Worm (Caenorhabditis elegans) whole organism, L4 larva: ENCODE data around the gene T25E12.6.
A peak's percentile ranks its signal among the peaks of the same experiment; 100 is the strongest.

Experiments used
- D1046.2 ChIP-seq: fragments of 200-800 bp; sonication (Bioruptor generic); IDR thresholded peaks from 2 replicates; pipeline ENCODE4 v1.3.6; 2022; ENCODE audit warnings: missing genetic modification characterization, missing compliant biosample characterization
- F10B5.3 ChIP-seq: sonication (generic microtip); optimal IDR thresholded peaks from 2 replicates; lab custom pipeline; 2016; ENCODE audit warnings: mild to moderate bottlenecking, missing genetic modification characterization, missing compliant biosample characterization
- F37D6.2 ChIP-seq: sonication (generic microtip); optimal IDR thresholded peaks from 2 replicates; lab custom pipeline; 2016; ENCODE audit warnings: mild to moderate bottlenecking, missing genetic modification characterization, missing compliant biosample characterization
- Y5F2A.4 ChIP-seq: fragments of 200-800 bp; sonication (Bioruptor generic); optimal IDR thresholded peaks from 2 replicates; lab custom pipeline; 2018; ENCODE audit warnings: mild to moderate bottlenecking, missing genetic modification characterization, missing compliant biosample characterization
- ZK337.2 ChIP-seq: fragments of 200-800 bp; sonication (Bioruptor generic); IDR thresholded peaks from 2 replicates; pipeline ENCODE4 v1.3.6; 2022; ENCODE audit warnings: missing genetic modification reagents, missing genetic modification characterization, missing compliant biosample characterization
- aha-1 ChIP-seq: fragments of 150-350 bp; peaks from one replicate; lab custom pipeline; 2014; ENCODE audit warnings: missing biosample characterization, missing genetic modification characterization
- ama-1 ChIP-seq: fragments of 150-350 bp; optimal IDR thresholded peaks from 2 replicates; lab custom pipeline; 2014; ENCODE audit warnings: inconsistent platforms, mixed read lengths
- ceh-20 ChIP-seq: fragments of 200-800 bp; sonication (Bioruptor generic); IDR thresholded peaks from 2 replicates; pipeline ENCODE4 v1.3.6; 2022; ENCODE audit warnings: missing genetic modification reagents, missing genetic modification characterization, missing compliant biosample characterization
- ceh-28 ChIP-seq: fragments of 150-350 bp; optimal IDR thresholded peaks from 2 replicates; lab custom pipeline; 2014; ENCODE audit warnings: missing biosample characterization, missing genetic modification reagents, missing genetic modification characterization
- cey-2 ChIP-seq: sonication (generic microtip); optimal IDR thresholded peaks from 3 replicates; lab custom pipeline; 2017; ENCODE audit warnings: missing genetic modification characterization, mild to moderate bottlenecking, missing compliant biosample characterization, antibody characterized with exemption, borderline replicate concordance; ENCODE audit not compliant: insufficient read depth
- daf-12 ChIP-seq: fragments of 150-350 bp; optimal IDR thresholded peaks from 2 replicates; lab custom pipeline; 2014; ENCODE audit warnings: missing biosample characterization, missing genetic modification reagents, missing genetic modification characterization
- dmd-6 ChIP-seq: fragments of 200-800 bp; sonication (Bioruptor generic); IDR thresholded peaks from 2 replicates; pipeline ENCODE4 v1.3.6; 2022; ENCODE audit warnings: missing genetic modification reagents, missing genetic modification characterization, missing compliant biosample characterization
- duxl-1 ChIP-seq: sonication (generic microtip); optimal IDR thresholded peaks from 2 replicates; lab custom pipeline; 2016; ENCODE audit warnings: mild to moderate bottlenecking, missing genetic modification characterization, moderate library complexity, missing compliant biosample characterization; ENCODE audit not compliant: poor library complexity
- egl-27 ChIP-seq: sonication (generic microtip); optimal IDR thresholded peaks from 3 replicates; lab custom pipeline; 2017; ENCODE audit warnings: missing biosample characterization, missing genetic modification reagents, missing genetic modification characterization
- egl-43 ChIP-seq: fragments of 200-800 bp; sonication (Bioruptor generic); IDR thresholded peaks from 2 replicates; pipeline ENCODE4 v1.3.6; 2022; ENCODE audit warnings: missing genetic modification reagents, missing genetic modification characterization, missing compliant biosample characterization
- hif-1 ChIP-seq, 2 experiments: sonication (generic microtip); optimal IDR thresholded peaks; 2 replicates each; lab custom pipeline; 2016 to 2017; ENCODE audit warnings: missing compliant biosample characterization in 2 of 2, missing genetic modification characterization in 2 of 2, missing genetic modification reagents in 2 of 2, missing genotype in 2 of 2, mild to moderate bottlenecking in 1 of 2
- hlh-11 ChIP-seq: fragments of 200-800 bp; sonication (Bioruptor generic); optimal IDR thresholded peaks from 2 replicates; lab custom pipeline; 2018; ENCODE audit warnings: mild to moderate bottlenecking, missing genetic modification characterization, missing compliant biosample characterization
- hlh-30 ChIP-seq: sonication (generic microtip); optimal IDR thresholded peaks from 2 replicates; lab custom pipeline; 2017; ENCODE audit warnings: antibody characterized with exemption, mild to moderate bottlenecking, missing genetic modification characterization, missing compliant biosample characterization; ENCODE audit not compliant: insufficient read depth
- lin-1 ChIP-seq: fragments of 200-800 bp; sonication (Bioruptor generic); IDR thresholded peaks from 2 replicates; pipeline ENCODE4 v1.3.6; 2022; ENCODE audit warnings: missing genetic modification reagents, missing genetic modification characterization, missing compliant biosample characterization
- lin-39 ChIP-seq: fragments of 150-350 bp; optimal IDR thresholded peaks from 2 replicates; lab custom pipeline; 2014; ENCODE audit warnings: missing biosample characterization, missing genetic modification reagents, missing genetic modification characterization
- lir-3 ChIP-seq: sonication (generic microtip); optimal IDR thresholded peaks from 2 replicates; lab custom pipeline; 2016; ENCODE audit warnings: mild to moderate bottlenecking, missing genetic modification characterization, missing compliant biosample characterization
- mdt-29 ChIP-seq: fragments of 200-800 bp; sonication (Bioruptor generic); IDR thresholded peaks from 2 replicates; pipeline ENCODE4 v1.3.6; 2022; ENCODE audit warnings: missing genetic modification reagents, missing genetic modification characterization, missing compliant biosample characterization
- nhr-102 ChIP-seq: sonication (generic microtip); optimal IDR thresholded peaks from 2 replicates; lab custom pipeline; 2016; ENCODE audit warnings: mild to moderate bottlenecking, missing genetic modification characterization, moderate library complexity, missing compliant biosample characterization
- nhr-28 ChIP-seq: fragments of 150-350 bp; optimal IDR thresholded peaks from 2 replicates; lab custom pipeline; 2014; ENCODE audit warnings: missing biosample characterization, missing genetic modification characterization
- nhr-48 ChIP-seq: sonication (generic microtip); optimal IDR thresholded peaks from 2 replicates; lab custom pipeline; 2016; ENCODE audit warnings: mild to moderate bottlenecking, missing genetic modification characterization, missing compliant biosample characterization
- set-16 ChIP-seq: fragments of 200-800 bp; sonication (Bioruptor generic); IDR thresholded peaks from 2 replicates; pipeline ENCODE4 v1.3.6; 2022; ENCODE audit warnings: missing genetic modification reagents, missing genetic modification characterization, missing compliant biosample characterization
- spr-3 ChIP-seq: fragments of 200-800 bp; sonication (Bioruptor generic); optimal IDR thresholded peaks from 2 replicates; lab custom pipeline; 2018; ENCODE audit warnings: mild to moderate bottlenecking, missing genetic modification characterization, missing compliant biosample characterization
- tag-97 ChIP-seq: fragments of 200-800 bp; sonication (Bioruptor generic); IDR thresholded peaks from 2 replicates; pipeline ENCODE4 v1.3.6; 2022; ENCODE audit warnings: missing genetic modification characterization, missing compliant biosample characterization
- unc-62 ChIP-seq, 3 experiments: fragments of 150-350 bp in 1 of 3; sonication (generic microtip); optimal IDR thresholded peaks in 2 of 3; peaks in 1 of 3; 1 replicate in 1 of 3; 2 replicates in 2 of 3; lab custom pipeline; 2014 to 2017; ENCODE audit warnings: missing biosample characterization in 3 of 3, missing genetic modification characterization in 3 of 3, missing genetic modification reagents in 3 of 3, missing genotype in 1 of 3
- zfp-3 ChIP-seq: fragments of 200-800 bp; sonication (Bioruptor generic); conservative IDR thresholded peaks from 2 replicates; pipeline ENCODE4 v1.3.6; 2022; ENCODE audit warnings: missing genetic modification reagents, missing genetic modification characterization, missing compliant biosample characterization
- zip-2 ChIP-seq: fragments of 150-350 bp; optimal IDR thresholded peaks from 2 replicates; lab custom pipeline; 2014; ENCODE audit warnings: missing biosample characterization, missing genetic modification characterization
- ztf-7 ChIP-seq: fragments of 150-350 bp; optimal IDR thresholded peaks from 2 replicates; lab custom pipeline; 2014; ENCODE audit warnings: missing biosample characterization, missing genetic modification characterization

T25E12.6 gene

DNA sequence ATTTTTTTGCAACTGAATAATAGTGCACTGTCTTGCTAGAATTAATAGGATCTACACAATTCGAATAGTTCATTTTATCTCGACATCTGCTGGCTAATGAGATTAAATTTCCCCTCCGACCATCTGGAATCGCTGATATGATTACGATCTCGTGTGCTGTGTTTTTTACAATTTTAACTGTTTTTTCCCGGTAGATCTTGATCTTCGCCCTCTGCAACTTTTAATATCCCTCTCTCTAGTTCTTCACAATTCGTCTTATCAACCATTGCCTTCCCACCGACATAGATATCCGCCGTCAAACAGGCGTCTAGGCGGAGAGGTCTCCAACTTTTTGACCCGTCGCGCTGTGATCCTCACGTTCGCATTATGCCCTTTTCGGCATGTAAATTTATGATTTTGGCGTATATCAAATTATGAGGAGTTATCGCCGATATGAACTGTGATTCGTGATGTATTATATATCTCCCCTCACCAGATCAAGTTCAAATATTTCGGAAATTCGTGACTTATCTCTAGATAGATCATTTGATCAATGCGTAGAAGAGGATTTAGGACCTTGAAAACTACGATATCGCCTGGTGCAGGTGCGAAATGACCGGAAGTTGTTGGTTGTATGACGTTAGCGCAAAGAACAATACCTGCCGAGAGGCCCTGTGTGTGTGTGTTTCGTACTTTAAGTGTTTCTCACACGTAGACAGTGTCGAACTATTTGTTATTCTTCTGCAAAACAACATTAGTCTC, 36.5 kb downstream of the T25E12.6 start:
- TF ChIP-seq hlh-30 (tag; lab: Kevin White, UChicago), result peak; percentile 8
- no peak for TF ChIP-seq daf-12 (tag; lab: Kevin White, UChicago)

DNA sequence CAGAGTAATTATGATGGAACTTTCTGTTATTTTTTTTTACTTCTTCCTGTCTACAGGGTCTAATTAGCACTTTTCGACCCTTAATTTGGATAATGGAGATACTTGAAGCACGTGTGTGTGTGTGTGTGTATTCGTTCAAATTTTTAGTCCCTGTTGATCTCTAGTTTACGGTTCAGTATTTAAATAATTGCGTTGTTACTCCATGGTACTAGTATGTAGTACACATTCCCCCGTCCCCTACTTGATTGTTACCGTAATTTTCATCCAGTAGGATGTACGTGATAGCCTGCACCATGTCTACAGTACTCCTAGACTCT, 37.0 kb downstream of the T25E12.6 start:
- TF ChIP-seq unc-62 (GFP tag; optimal IDR thresholded peaks at IDR 0.05 in 1 of 2; lab: Kevin White, UChicago) (peak in 1 of 2 experiments; percentile 95), unc-62 (tag; optimal IDR thresholded peaks at IDR 0.05; lab: Kevin White, UChicago) (no peak), spr-3 (no peak), ceh-20 (GFP tag; lab: Robert Waterston, UW) (no peak)
- TF ChIP-seq, all 104 proteins: peak for 1

DNA sequence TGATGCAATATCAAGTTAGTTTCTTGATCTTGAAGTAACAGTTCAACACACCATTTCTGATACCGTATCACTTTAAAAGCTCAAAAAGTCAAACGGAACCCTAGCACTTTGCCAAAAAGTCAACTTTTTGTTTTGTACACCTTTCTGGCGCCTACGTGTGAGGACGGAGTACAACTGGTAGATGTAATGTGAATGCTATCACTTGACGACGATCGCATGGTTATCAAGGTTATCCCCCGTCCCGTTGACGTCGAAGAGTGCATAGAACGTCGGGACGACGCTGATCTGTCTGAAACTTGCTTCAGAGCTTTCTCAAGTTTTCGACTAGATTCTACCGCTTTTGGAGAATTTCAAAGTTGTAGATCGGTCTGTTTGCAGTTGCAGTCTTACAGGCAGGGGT, 37.7 kb downstream of the T25E12.6 start:
- TF ChIP-seq zip-2 (tag; lab: Kevin White, UChicago) (no peak), lin-39 (tag; lab: Kevin White, UChicago) (no peak), D1046.2 (GFP tag; lab: Robert Waterston, UW) (no peak), unc-62 (GFP tag; optimal IDR thresholded peaks at IDR 0.05 in 1 of 2; lab: Kevin White, UChicago) (peak in 1 of 2 experiments; percentile 93), unc-62 (tag; optimal IDR thresholded peaks at IDR 0.05; lab: Kevin White, UChicago) (no peak), dmd-6 (GFP tag; lab: Robert Waterston, UW) (peak; percentile 2; the same call in 1 of the 2 replicates)

DNA sequence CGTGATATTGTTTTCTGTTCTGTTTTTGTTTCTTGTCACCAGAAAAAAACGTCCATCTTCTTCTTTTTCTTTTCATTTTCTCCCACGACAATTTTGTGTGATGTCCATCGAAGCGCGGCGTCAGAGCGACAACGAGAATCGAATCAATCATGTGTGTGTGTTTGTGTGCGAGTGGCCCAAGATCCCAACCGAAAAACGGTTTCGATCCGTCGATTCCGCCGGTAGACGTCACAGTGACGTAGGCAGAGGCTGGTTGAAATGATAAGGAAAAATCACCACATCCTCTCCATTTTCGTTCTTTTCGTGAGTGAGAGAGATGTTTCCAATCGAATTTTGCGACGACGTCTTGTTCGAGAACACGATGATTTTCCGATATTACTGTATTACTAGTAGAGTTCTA, 38.3 kb downstream of the T25E12.6 start:
- no peak for TF ChIP-seq egl-43 (GFP tag; lab: Robert Waterston, UW)
- no peak for TF ChIP-seq nhr-48
- no peak for TF ChIP-seq aha-1 (tag; lab: Kevin White, UChicago)
- TF ChIP-seq F10B5.3, result no peak
- TF ChIP-seq lin-1 (GFP tag; lab: Robert Waterston, UW), result no peak
- TF ChIP-seq duxl-1, result peak; percentile 33
- 0 out of 2 replicates have a peak, but pooled peaks have one; percentile 19 for TF ChIP-seq zfp-3 (GFP tag; lab: Robert Waterston, UW)
- TF ChIP-seq ama-1, result no peak
- no peak for TF ChIP-seq cey-2 (tag; lab: Kevin White, UChicago)
- TF ChIP-seq hlh-11 (tag; lab: Kevin White, UChicago), result peak; percentile 36
- TF ChIP-seq Y5F2A.4, result no peak
- TF ChIP-seq hif-1 (tag; optimal IDR thresholded peaks at IDR 0.05; lab: Kevin White, UChicago), result no peak
- no peak for TF ChIP-seq lir-3 (tag; lab: Kevin White, UChicago)
- TF ChIP-seq nhr-102 (tag; lab: Kevin White, UChicago), result no peak
- TF ChIP-seq ZK337.2 (GFP tag; lab: Robert Waterston, UW), result no peak
- TF ChIP-seq hlh-30 (tag; lab: Kevin White, UChicago), result peak; percentile 39
- no peak for TF ChIP-seq egl-27 (tag; lab: Kevin White, UChicago)
- peak; percentile 52 for TF ChIP-seq nhr-28 (tag; lab: Kevin White, UChicago)
- no peak for TF ChIP-seq tag-97 (GFP tag; lab: Robert Waterston, UW)

DNA sequence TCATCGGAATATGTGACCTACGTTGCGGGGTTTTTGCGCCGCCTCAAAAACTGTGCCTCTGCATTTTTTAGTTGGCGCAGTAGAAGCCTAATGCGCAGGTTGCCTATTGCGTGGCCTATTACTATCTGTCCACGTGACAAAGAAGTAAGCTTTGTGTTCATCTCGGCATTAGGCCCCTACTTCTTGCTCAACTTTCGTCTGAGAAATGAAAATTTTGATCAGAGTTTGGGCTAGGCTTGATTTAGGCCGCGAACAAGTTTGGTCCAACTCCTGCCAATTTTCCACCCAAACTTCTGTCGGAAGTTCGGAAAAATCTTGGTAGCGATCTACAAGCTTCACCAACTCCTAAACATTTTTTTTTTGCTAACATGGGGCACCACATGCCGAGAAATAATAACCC, 39.8 kb downstream of the T25E12.6 start:
- TF ChIP-seq aha-1 (tag; lab: Kevin White, UChicago) (peak; percentile 92), nhr-28 (tag; lab: Kevin White, UChicago) (no peak)

DNA sequence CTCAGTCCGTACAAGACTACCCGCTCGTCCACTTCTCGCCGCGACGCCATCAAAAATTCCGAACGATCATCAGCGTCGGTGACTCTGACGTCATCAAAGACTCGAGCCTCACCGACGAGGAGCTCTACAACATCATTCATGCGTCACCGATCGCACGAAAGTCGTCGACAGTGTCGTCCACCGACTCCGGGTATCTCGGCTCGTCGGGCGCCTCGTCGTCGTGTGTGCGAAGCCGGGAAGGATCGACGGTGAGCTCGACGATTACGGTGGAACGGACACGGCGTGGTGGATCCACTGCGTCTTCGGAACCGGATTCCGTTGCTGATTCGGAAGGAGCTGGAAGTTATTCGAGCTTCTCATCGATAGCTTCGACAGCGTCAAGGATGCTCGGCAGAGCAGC, 42.6 kb downstream of the T25E12.6 start:
- TF ChIP-seq set-16 (GFP tag; lab: Robert Waterston, UW) (peak; percentile 85), F10B5.3 (no peak), F37D6.2 (tag; lab: Kevin White, UChicago) (no peak), mdt-29 (no peak), lir-3 (tag; lab: Kevin White, UChicago) (no peak), ceh-28 (tag; lab: Kevin White, UChicago) (no peak), ztf-7 (no peak)
